Fruit fly (Drosophila melanogaster) whole organism, embryonic: ENCODE data around the gene CG15536.

Experiments
- B-H2 ChIP-seq: fragments of 200-800 bp; sonication (Bioruptor generic); optimal IDR thresholded peaks from 2 replicates; lab custom pipeline; 2018; ENCODE audit warnings: missing biosample characterization, mild to moderate bottlenecking, missing genetic modification characterization
- Bgb ChIP-seq: fragments of 200-800 bp; sonication (Bioruptor generic); IDR thresholded peaks from 2 replicates; pipeline ENCODE4 v1.3.6; 2022; ENCODE audit warnings: missing biosample characterization, missing genetic modification characterization; ENCODE audit not compliant: partially characterized antibody
- CG10274 ChIP-seq: fragments of 200-800 bp; sonication (Bioruptor generic); optimal IDR thresholded peaks from 3 replicates; lab custom pipeline; 2017; ENCODE audit warnings: missing biosample characterization, mild to moderate bottlenecking, missing genetic modification characterization
- CG10366 ChIP-seq: fragments of 200-800 bp; sonication (Bioruptor generic); IDR thresholded peaks from 2 replicates; pipeline ENCODE4 v1.3.6; 2022; ENCODE audit warnings: missing biosample characterization, missing genetic modification characterization
- CG11695 ChIP-seq: fragments of 200-800 bp; sonication (Bioruptor generic); IDR thresholded peaks from 3 replicates; pipeline ENCODE4 v1.3.6; 2022; ENCODE audit warnings: missing biosample characterization, missing genetic modification characterization
- CG1602 ChIP-seq: fragments of 200-800 bp; sonication (Bioruptor generic); optimal IDR thresholded peaks from 3 replicates; lab custom pipeline; 2016; ENCODE audit warnings: missing biosample characterization, missing genetic modification characterization
- CG17328 ChIP-seq: fragments of 200-800 bp; sonication (Bioruptor generic); IDR thresholded peaks from 2 replicates; pipeline ENCODE4 v1.3.6; 2022; ENCODE audit warnings: missing biosample characterization, missing genetic modification characterization
- CG18619 ChIP-seq: fragments of 200-800 bp; sonication (Bioruptor generic); optimal IDR thresholded peaks from 3 replicates; lab custom pipeline; 2017; ENCODE audit warnings: missing biosample characterization, mild to moderate bottlenecking, missing genetic modification characterization
- CG2875 ChIP-seq: fragments of 200-800 bp; sonication (Bioruptor generic); optimal IDR thresholded peaks from 2 replicates; lab custom pipeline; 2017; ENCODE audit warnings: missing biosample characterization, mild to moderate bottlenecking, missing genetic modification characterization, missing genetic modification reagents
- CG34376 ChIP-seq: fragments of 200-800 bp; sonication (Bioruptor generic); optimal IDR thresholded peaks from 2 replicates; lab custom pipeline; 2018; ENCODE audit warnings: missing biosample characterization, mild to moderate bottlenecking, missing genetic modification characterization
- CG5180 ChIP-seq: fragments of 200-800 bp; sonication (Bioruptor generic); optimal IDR thresholded peaks from 3 replicates; lab custom pipeline; 2017; ENCODE audit warnings: missing biosample characterization, missing genetic modification characterization, mild to moderate bottlenecking, moderate library complexity, missing genetic modification reagents
- CG5953 ChIP-seq: fragments of 200-800 bp; sonication (Bioruptor generic); IDR thresholded peaks from 2 replicates; pipeline ENCODE4 v1.3.6; 2022; ENCODE audit warnings: missing biosample characterization, missing genetic modification characterization
- CG7357 ChIP-seq: fragments of 200-800 bp; sonication (Bioruptor generic); IDR thresholded peaks from 3 replicates; pipeline ENCODE4 v1.3.6; 2022; ENCODE audit warnings: missing biosample characterization, missing genetic modification characterization
- CG7372 ChIP-seq: fragments of 200-800 bp; sonication (Bioruptor generic); IDR thresholded peaks from 2 replicates; pipeline ENCODE4 v1.3.6; 2022; ENCODE audit warnings: missing biosample characterization, missing genetic modification characterization
- CG7987 ChIP-seq: fragments of 200-800 bp; sonication (Bioruptor generic); optimal IDR thresholded peaks from 2 replicates; lab custom pipeline; 2018; ENCODE audit warnings: missing biosample characterization, mild to moderate bottlenecking, missing genetic modification characterization, moderate library complexity
- CG8359 ChIP-seq: fragments of 200-800 bp; sonication (Bioruptor generic); optimal IDR thresholded peaks from 2 replicates; lab custom pipeline; 2017; ENCODE audit warnings: missing biosample characterization, mild to moderate bottlenecking, missing genetic modification characterization, borderline replicate concordance
- CG8478 ChIP-seq: fragments of >200 bp; optimal IDR thresholded peaks from 2 replicates; lab custom pipeline; 2018
- CTCF ChIP-seq: fragments of 200-800 bp; sonication (Bioruptor generic); optimal IDR thresholded peaks from 2 replicates; lab custom pipeline; 2017; ENCODE audit warnings: missing biosample characterization, mild to moderate bottlenecking, missing genetic modification characterization, moderate library complexity
- Camta ChIP-seq: fragments of 200-800 bp; sonication (Bioruptor generic); optimal IDR thresholded peaks from 2 replicates; lab custom pipeline; 2016; ENCODE audit warnings: missing biosample characterization, missing genetic modification characterization
- Dfd ChIP-seq, 2 experiments: fragments of >200 bp; optimal IDR thresholded peaks; 2 replicates each; lab custom pipeline; 2017; ENCODE audit warnings: missing biosample characterization in 2 of 2, missing genetic modification characterization in 2 of 2
- Dll ChIP-seq: fragments of 200-800 bp; sonication (Bioruptor generic); IDR thresholded peaks from 4 replicates; pipeline ENCODE4 v1.3.6; 2022; ENCODE audit warnings: missing biosample characterization, missing genetic modification characterization; ENCODE audit not compliant: partially characterized antibody
- Doc3 ChIP-seq: fragments of 200-800 bp; sonication (Bioruptor generic); IDR thresholded peaks from 3 replicates; pipeline ENCODE4 v1.3.6; 2022; ENCODE audit warnings: missing biosample characterization, missing genetic modification characterization; ENCODE audit not compliant: partially characterized antibody
- Eip74EF ChIP-seq, 2 experiments: fragments of 200-800 bp in 1 of 2; fragments of >200 bp in 1 of 2; sonication (Bioruptor generic) in 1 of 2; optimal IDR thresholded peaks; 2 replicates each; lab custom pipeline; 2017 to 2019; ENCODE audit warnings: missing biosample characterization in 2 of 2, missing genetic modification characterization in 2 of 2, mild to moderate bottlenecking in 1 of 2, moderate library complexity in 1 of 2
- Hmr ChIP-seq: fragments of 200-800 bp; sonication (Bioruptor generic); optimal IDR thresholded peaks from 3 replicates; lab custom pipeline; 2017; ENCODE audit warnings: mild to moderate bottlenecking, missing biosample characterization, missing genetic modification reagents, missing genetic modification characterization
- Hr78 ChIP-seq, 2 experiments: fragments of 200-800 bp in 1 of 2; fragments of >200 bp in 1 of 2; sonication (Bioruptor generic) in 1 of 2; optimal IDR thresholded peaks; 2 replicates each; lab custom pipeline; 2017 to 2019; ENCODE audit warnings: missing biosample characterization in 2 of 2, missing genetic modification characterization in 2 of 2, mild to moderate bottlenecking in 1 of 2, moderate library complexity in 1 of 2
- MBD-R2 ChIP-seq: fragments of 200-800 bp; sonication (Bioruptor generic); IDR thresholded peaks from 2 replicates; pipeline ENCODE4 v1.3.6; 2022; ENCODE audit warnings: missing biosample characterization, missing genetic modification characterization
- Spps ChIP-seq: fragments of 200-800 bp; sonication (Bioruptor generic); optimal IDR thresholded peaks from 2 replicates; lab custom pipeline; 2018; ENCODE audit warnings: missing biosample characterization, mild to moderate bottlenecking, missing genetic modification characterization
- bowl ChIP-seq: fragments of 200-800 bp; sonication (Bioruptor generic); IDR thresholded peaks from 2 replicates; pipeline ENCODE4 v1.3.6; 2022; ENCODE audit warnings: missing biosample characterization, missing genetic modification characterization
- caup ChIP-seq: fragments of 200-800 bp; sonication (Bioruptor generic); optimal IDR thresholded peaks from 3 replicates; lab custom pipeline; 2017; ENCODE audit warnings: missing biosample characterization, mild to moderate bottlenecking, missing genetic modification characterization, moderate library complexity; ENCODE audit not compliant: severe bottlenecking
- croc ChIP-seq: fragments of 200-800 bp; sonication (Bioruptor generic); conservative IDR thresholded peaks from 3 replicates; pipeline ENCODE4 v1.3.6; 2022; ENCODE audit warnings: missing biosample characterization, missing genetic modification characterization
- dysf ChIP-seq: fragments of 200-800 bp; sonication (Bioruptor generic); IDR thresholded peaks from 3 replicates; pipeline ENCODE4 v1.3.6; 2022; ENCODE audit warnings: missing biosample characterization, missing genetic modification characterization
- emc ChIP-seq: fragments of 200-800 bp; sonication (Bioruptor generic); optimal IDR thresholded peaks from 2 replicates; lab custom pipeline; 2016; ENCODE audit warnings: missing biosample characterization, missing genetic modification characterization
- ewg ChIP-seq: fragments of 200-800 bp; sonication (Bioruptor generic); optimal IDR thresholded peaks from 3 replicates; lab custom pipeline; 2017; ENCODE audit warnings: mild to moderate bottlenecking, missing biosample characterization, missing genetic modification reagents, missing genetic modification characterization
- fd64A ChIP-seq: fragments of 200-800 bp; sonication (Bioruptor generic); optimal IDR thresholded peaks from 3 replicates; lab custom pipeline; 2018; ENCODE audit warnings: missing biosample characterization, mild to moderate bottlenecking, missing genetic modification characterization
- ftz-f1 ChIP-seq: fragments of 200-800 bp; sonication (Bioruptor generic); optimal IDR thresholded peaks from 2 replicates; lab custom pipeline; 2016; ENCODE audit warnings: missing biosample characterization, missing genetic modification characterization
- gcm ChIP-seq: fragments of 200-800 bp; sonication (Bioruptor generic); optimal IDR thresholded peaks from 2 replicates; lab custom pipeline; 2019; ENCODE audit warnings: missing biosample characterization, mild to moderate bottlenecking, missing genetic modification characterization, moderate library complexity
- gt ChIP-seq: fragments of 200-800 bp; sonication (Bioruptor generic); IDR thresholded peaks from 2 replicates; pipeline ENCODE4 v1.3.6; 2022; ENCODE audit warnings: missing biosample characterization, missing genetic modification characterization
- hth ChIP-seq: fragments of >200 bp; optimal IDR thresholded peaks from 2 replicates; lab custom pipeline; 2017; ENCODE audit warnings: inconsistent platforms
- jing ChIP-seq: fragments of 200-800 bp; sonication (Bioruptor generic); optimal IDR thresholded peaks from 2 replicates; lab custom pipeline; 2018; ENCODE audit warnings: missing biosample characterization, mild to moderate bottlenecking, missing genetic modification characterization
- lmd ChIP-seq: fragments of 200-800 bp; sonication (Bioruptor generic); IDR thresholded peaks from 2 replicates; pipeline ENCODE4 v1.3.6; 2022; ENCODE audit warnings: missing biosample characterization, missing genetic modification characterization
- nmo ChIP-seq: fragments of 200-800 bp; sonication (Bioruptor generic); optimal IDR thresholded peaks from 2 replicates; lab custom pipeline; 2018; ENCODE audit warnings: missing biosample characterization, mild to moderate bottlenecking, missing genetic modification characterization, moderate library complexity
- org-1 ChIP-seq: fragments of 200-800 bp; sonication (Bioruptor generic); optimal IDR thresholded peaks from 2 replicates; lab custom pipeline; 2017; ENCODE audit warnings: missing biosample characterization, missing genetic modification characterization
- peb ChIP-seq: fragments of 200-800 bp; sonication (Bioruptor generic); IDR thresholded peaks from 2 replicates; pipeline ENCODE4 v1.3.6; 2022; ENCODE audit warnings: missing biosample characterization, missing genetic modification characterization
- pfk ChIP-seq: fragments of 200-800 bp; sonication (Bioruptor generic); optimal IDR thresholded peaks from 2 replicates; lab custom pipeline; 2018; ENCODE audit warnings: missing biosample characterization, mild to moderate bottlenecking, missing genetic modification characterization, moderate library complexity
- pzg ChIP-seq: fragments of 200-800 bp; sonication (Bioruptor generic); optimal IDR thresholded peaks from 3 replicates; lab custom pipeline; 2018; ENCODE audit warnings: missing biosample characterization, mild to moderate bottlenecking, missing genetic modification characterization, moderate library complexity
- salm ChIP-seq: fragments of 200-800 bp; sonication (Bioruptor generic); optimal IDR thresholded peaks from 2 replicates; lab custom pipeline; 2018; ENCODE audit warnings: missing biosample characterization, mild to moderate bottlenecking, missing genetic modification characterization
- sens-2 ChIP-seq: fragments of 200-800 bp; sonication (Bioruptor generic); IDR thresholded peaks from 2 replicates; pipeline ENCODE4 v1.3.6; 2022; ENCODE audit warnings: missing biosample characterization, missing genetic modification characterization
- ssp ChIP-seq: fragments of 200-800 bp; sonication (Bioruptor generic); IDR thresholded peaks from 2 replicates; pipeline ENCODE4 v1.3.6; 2022; ENCODE audit warnings: missing biosample characterization, missing genetic modification characterization
- unc-4 ChIP-seq: fragments of 200-800 bp; sonication (Bioruptor generic); IDR thresholded peaks from 2 replicates; pipeline ENCODE4 v1.3.6; 2022; ENCODE audit warnings: missing biosample characterization, missing genetic modification characterization; ENCODE audit not compliant: partially characterized antibody
- zfh2 ChIP-seq: fragments of 200-800 bp; sonication (Bioruptor generic); optimal IDR thresholded peaks from 2 replicates; lab custom pipeline; 2016; ENCODE audit warnings: missing biosample characterization, missing genetic modification characterization

The CG15536 gene

dm6 chr3R:30465775-30466494, 41.0 kb upstream of the CG15536 start, which contains the start of gene PH4alphaEFB (continued):
- TF ChIP-seq salm (no peak), CG7987 (GFP tag; lab: Kevin White, UChicago) (peak; percentile 8), croc (GFP tag; lab: Robert Waterston, UW) (no peak), Eip74EF (GFP tag; optimal IDR thresholded peaks at IDR 0.05; lab: Kevin White, UChicago) (peak in 1 of 2 experiments; percentile 34), pfk (GFP tag; lab: Kevin White, UChicago) (no peak), Doc3 (no peak), zfh2 (no peak), gcm (GFP tag; lab: Kevin White, UChicago) (peak; percentile 64), Hr78 (GFP tag; optimal IDR thresholded peaks at IDR 0.05; lab: Kevin White, UChicago) (peak in 1 of 2 experiments; percentile 3), org-1 (no peak), Dll (GFP tag; lab: Robert Waterston, UW) (peak; percentile 22; the same call in 1 of the 4 replicates), CG34376 (GFP tag; lab: Kevin White, UChicago) (peak; percentile 74), CG5180 (GFP tag; lab: Kevin White, UChicago) (no peak), CTCF (GFP tag; lab: Kevin White, UChicago) (peak; percentile 1), CG18619 (no peak), ftz-f1 (GFP tag; lab: Kevin White, UChicago) (no peak), peb (no peak), Spps (tag; lab: Kevin White, UChicago) (no peak), CG11695 (0 out of 3 replicates have a peak, but pooled peaks have one; percentile 21), pzg (GFP tag; lab: Kevin White, UChicago) (peak; percentile 9), bowl (GFP tag; lab: Robert Waterston, UW) (no peak), CG5953 (GFP tag; lab: Robert Waterston, UW) (0 out of 2 replicates have a peak, but pooled peaks have one; percentile 15), fd64A (GFP tag; lab: Kevin White, UChicago) (no peak), CG8478 (no peak), sens-2 (GFP tag; lab: Robert Waterston, UW) (peak; percentile 33; the same call in 1 of the 2 replicates), Bgb (GFP tag; lab: Robert Waterston, UW) (peak; percentile 47; the same call in 1 of the 2 replicates), Camta (no peak), CG7372 (GFP tag; lab: Robert Waterston, UW) (no peak), nmo (GFP tag; lab: Kevin White, UChicago) (no peak), CG2875 (GFP tag; lab: Kevin White, UChicago) (no peak), MBD-R2 (no peak), ewg (GFP tag; lab: Kevin White, UChicago) (peak; percentile 76), CG10274 (GFP tag; lab: Kevin White, UChicago) (no peak), Dfd (GFP tag; optimal IDR thresholded peaks at IDR 0.05; lab: Kevin White, UChicago) (no peak), CG7357 (GFP tag; lab: Robert Waterston, UW) (no peak), caup (GFP tag; lab: Kevin White, UChicago) (no peak), CG8359 (no peak), CG17328 (GFP tag; lab: Robert Waterston, UW) (no peak), CG10366 (GFP tag; lab: Robert Waterston, UW) (no peak), B-H2 (GFP tag; lab: Kevin White, UChicago) (peak; percentile 7), unc-4 (no peak; the same call in 1 of the 2 replicates), hth (lab: Kevin White, UChicago) (no peak), gt (no peak), CG1602 (GFP tag; lab: Kevin White, UChicago) (no peak), emc (GFP tag; lab: Kevin White, UChicago) (no peak), dysf (GFP tag; lab: Robert Waterston, UW) (no peak), Hmr (peak; percentile 0), jing (GFP tag; lab: Kevin White, UChicago) (no peak), lmd (GFP tag; lab: Robert Waterston, UW) (no peak), ssp (GFP tag; lab: Robert Waterston, UW) (no peak)
